Worm (Caenorhabditis elegans) whole organism, L3 larva: ENCODE results near the gene Y60C6A.3.

Experiments
- R02D3.7 ChIP-seq: fragments of 150-350 bp; optimal IDR thresholded peaks from 2 replicates; lab custom pipeline; 2014; ENCODE audit warnings: missing biosample characterization, missing genetic modification characterization
- aly-2 ChIP-seq: fragments of 150-350 bp; optimal IDR thresholded peaks from 2 replicates; lab custom pipeline; 2014; ENCODE audit warnings: missing biosample characterization, missing genetic modification characterization
- ama-1 ChIP-seq: fragments of 150-350 bp; optimal IDR thresholded peaks from 2 replicates; lab custom pipeline; 2018
- elt-2 ChIP-seq: sonication (generic microtip); optimal IDR thresholded peaks from 2 replicates; lab custom pipeline; 2016; ENCODE audit warnings: missing genetic modification reagents, mild to moderate bottlenecking, missing genetic modification characterization, missing compliant biosample characterization
- elt-3 ChIP-seq, 3 experiments: fragments of 150-350 bp in 1 of 3; sonication (generic microtip) in 2 of 3; optimal IDR thresholded peaks; 2 replicates in 2 of 3; 4 replicates in 1 of 3; lab custom pipeline; 2014 to 2017; ENCODE audit warnings: missing biosample characterization in 3 of 3, missing genetic modification characterization in 3 of 3
- hmg-11 ChIP-seq: sonication (generic microtip); optimal IDR thresholded peaks from 2 replicates; lab custom pipeline; 2016; ENCODE audit warnings: missing genetic modification characterization, missing compliant biosample characterization
- lin-15B ChIP-seq: fragments of 150-350 bp; optimal IDR thresholded peaks from 2 replicates; lab custom pipeline; 2014; ENCODE audit warnings: missing biosample characterization, missing genetic modification characterization
- lin-39 ChIP-seq: fragments of 150-350 bp; optimal IDR thresholded peaks from 2 replicates; lab custom pipeline; 2018; ENCODE audit warnings: missing biosample characterization, missing genetic modification reagents, missing genetic modification characterization
- mdl-1 ChIP-seq: fragments of 150-350 bp; optimal IDR thresholded peaks from 2 replicates; lab custom pipeline; 2014; ENCODE audit warnings: missing biosample characterization, missing genetic modification characterization
- mml-1 ChIP-seq: fragments of 150-350 bp; sonication (generic microtip); optimal IDR thresholded peaks from 3 replicates; lab custom pipeline; 2014; ENCODE audit warnings: missing biosample characterization, missing genetic modification characterization
- nhr-11 ChIP-seq: fragments of 150-350 bp; optimal IDR thresholded peaks from 2 replicates; lab custom pipeline; 2014; ENCODE audit warnings: missing biosample characterization, missing genetic modification characterization
- zag-1 ChIP-seq: fragments of 150-350 bp; optimal IDR thresholded peaks from 2 replicates; lab custom pipeline; 2014; ENCODE audit warnings: missing biosample characterization, missing genetic modification characterization
- ztf-11 ChIP-seq: fragments of 150-350 bp; optimal IDR thresholded peaks from 2 replicates; lab custom pipeline; 2014; ENCODE audit warnings: missing biosample characterization, missing genetic modification characterization

Y60C6A.3 gene

DNA sequence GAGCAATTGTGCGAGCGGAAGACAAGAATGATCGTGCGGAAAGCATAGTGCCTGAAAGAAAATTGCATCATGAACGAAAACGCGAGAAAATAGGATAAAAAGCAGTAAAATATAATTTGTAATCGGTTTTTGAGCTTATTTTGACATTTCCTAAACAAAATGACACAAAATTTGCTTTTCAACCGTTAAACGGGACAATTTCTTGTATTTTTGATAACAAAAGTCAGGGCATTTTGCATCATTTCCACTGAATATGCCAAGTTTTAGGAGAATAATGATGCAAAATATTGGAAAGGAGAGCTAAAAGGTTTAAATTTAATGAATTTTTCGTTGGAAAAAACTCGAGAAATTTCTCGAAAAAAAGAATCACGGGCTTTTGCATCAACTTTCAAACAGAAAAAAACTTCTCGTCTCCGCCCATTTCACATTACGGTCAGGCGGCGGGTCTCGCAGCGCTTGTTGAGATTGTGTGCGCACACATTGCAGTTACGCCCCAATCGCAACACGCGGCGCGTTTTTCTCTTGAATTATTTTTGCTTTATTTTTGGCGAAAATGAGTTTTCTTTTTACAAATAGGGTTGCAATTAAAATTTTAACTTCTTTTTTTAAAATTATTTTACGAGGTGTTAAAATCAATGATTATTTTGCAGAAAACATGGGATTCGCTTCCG is 41.2 kb downstream of the Y60C6A.3 start, which contains the start of the genes hsp-6 and C37H5.5 (continued):
- no peak for TF ChIP-seq ztf-11 (tag; lab: Kevin White, UChicago)
- no peak for TF ChIP-seq mml-1
- TF ChIP-seq zag-1 (tag; lab: Kevin White, UChicago), result no peak
- TF ChIP-seq ama-1, result no peak

DNA sequence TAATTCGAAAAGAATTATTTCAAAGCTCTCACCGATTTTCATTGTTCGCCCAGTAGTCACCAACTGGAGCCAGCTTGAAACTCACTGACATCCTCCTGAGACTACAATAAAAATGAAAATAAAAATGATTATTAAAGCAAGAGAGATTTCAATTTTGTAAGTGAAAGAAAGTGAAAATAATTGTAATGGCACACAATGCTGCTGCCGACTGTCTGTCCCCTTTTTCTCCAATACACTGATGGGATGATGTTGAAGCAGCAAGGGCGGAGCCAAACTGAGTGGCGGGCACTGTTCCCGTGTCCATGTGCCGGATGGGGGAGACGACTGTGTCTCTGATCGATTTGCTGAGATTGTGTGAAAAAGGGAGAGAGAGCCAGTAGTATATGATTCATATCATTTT is 48.7 kb downstream of the Y60C6A.3 start, which contains the start of gene C37H5.14:
C37H5.14 (minus strand) TSS at position 101 of the 400 bp plus-strand sequence.
- TF ChIP-seq mml-1 (no peak), elt-2 (no peak), nhr-11 (no peak), R02D3.7 (tag; lab: Kevin White, UChicago) (no peak), aly-2 (no peak), hmg-11 (tag; lab: Kevin White, UChicago) (no peak), ama-1 (no peak), lin-39 (tag; lab: Kevin White, UChicago) (no peak), lin-15B (tag; lab: Kevin White, UChicago) (no peak), elt-3 (tag; optimal IDR thresholded peaks at IDR 0.05; lab: Kevin White, UChicago) (no peak), mdl-1 (tag; lab: Kevin White, UChicago) (no peak)
